Fruit fly (Drosophila melanogaster) whole organism, wandering third instar larva: ENCODE results near the gene Wdr59.
A peak's percentile ranks its signal among the peaks of the same experiment; 100 is the strongest.

Source experiments
- Abd-B ChIP-seq: fragments of >200 bp; optimal IDR thresholded peaks from 2 replicates; lab custom pipeline; 2017; ENCODE audit warnings: missing biosample characterization, missing genetic modification characterization
- CG32264 ChIP-seq: fragments of 200-800 bp; sonication (Bioruptor generic); optimal IDR thresholded peaks from 2 replicates; lab custom pipeline; 2016; ENCODE audit warnings: missing biosample characterization, missing genetic modification characterization
- CG9705 ChIP-seq: fragments of 200-800 bp; sonication (Bioruptor generic); optimal IDR thresholded peaks from 2 replicates; lab custom pipeline; 2018; ENCODE audit warnings: missing biosample characterization, mild to moderate bottlenecking, missing genetic modification characterization
- CrebA ChIP-seq: fragments of 200-800 bp; sonication (Bioruptor generic); optimal IDR thresholded peaks from 2 replicates; lab custom pipeline; 2016; ENCODE audit warnings: missing biosample characterization, mild to moderate bottlenecking, missing genetic modification characterization, borderline replicate concordance
- Dfd ChIP-seq: fragments of >200 bp; optimal IDR thresholded peaks from 2 replicates; lab custom pipeline; 2017; ENCODE audit warnings: missing biosample characterization, missing genetic modification characterization
- Dif ChIP-seq: fragments of 200-275, 200-300 bp; sonication (Bioruptor generic); optimal IDR thresholded peaks from 2 replicates; lab custom pipeline; 2018; ENCODE audit warnings: missing biosample characterization, missing genetic modification characterization; ENCODE audit not compliant: partially characterized antibody
- GATAd ChIP-seq: sonication (Bioruptor generic); optimal IDR thresholded peaks from 2 replicates; lab custom pipeline; 2016; ENCODE audit warnings: missing biosample characterization, missing genetic modification characterization
- HLH106 ChIP-seq: fragments of 200-800 bp; optimal IDR thresholded peaks from 3 replicates; lab custom pipeline; 2019; ENCODE audit warnings: missing biosample characterization, mild to moderate bottlenecking, missing genetic modification characterization, moderate library complexity
- Hnf4 ChIP-seq: fragments of 200-800 bp; sonication (Bioruptor generic); optimal IDR thresholded peaks from 2 replicates; lab custom pipeline; 2016; ENCODE audit warnings: missing biosample characterization, mild to moderate bottlenecking, missing genetic modification characterization
- Hr78 ChIP-seq: fragments of >200 bp; optimal IDR thresholded peaks from 2 replicates; lab custom pipeline; 2017; ENCODE audit warnings: missing biosample characterization, missing genetic modification characterization
- Hr83 ChIP-seq: fragments of 200-300 bp; sonication (Bioruptor generic); optimal IDR thresholded peaks from 2 replicates; lab custom pipeline; 2016; ENCODE audit warnings: missing biosample characterization, mild to moderate bottlenecking, missing genetic modification characterization, moderate library complexity; ENCODE audit not compliant: poor library complexity, severe bottlenecking
- Jra ChIP-seq: sonication (Bioruptor generic); optimal IDR thresholded peaks from 2 replicates; lab custom pipeline; 2016; ENCODE audit warnings: missing biosample characterization, missing genetic modification characterization
- Mio ChIP-seq: sonication (Bioruptor generic); optimal IDR thresholded peaks from 2 replicates; lab custom pipeline; 2016; ENCODE audit warnings: missing biosample characterization, missing genetic modification characterization
- Myc ChIP-seq: fragments of >200 bp; optimal IDR thresholded peaks from 2 replicates; lab custom pipeline; 2017
- N ChIP-seq: fragments of >200 bp; optimal IDR thresholded peaks from 2 replicates; lab custom pipeline; 2018; ENCODE audit warnings: missing biosample characterization, missing external identifiers, missing genetic modification characterization
- OdsH ChIP-seq: fragments of 200-800 bp; sonication (Bioruptor generic); optimal IDR thresholded peaks from 2 replicates; lab custom pipeline; 2016; ENCODE audit warnings: missing biosample characterization, mild to moderate bottlenecking, missing genetic modification characterization
- Rel ChIP-seq, 2 experiments: fragments of 200-800 bp; sonication (Bioruptor generic) in 1 of 2; optimal IDR thresholded peaks; 2 replicates in 1 of 2; 3 replicates in 1 of 2; lab custom pipeline; 2016 to 2019; ENCODE audit warnings: mild to moderate bottlenecking in 2 of 2, missing biosample characterization in 2 of 2, missing genetic modification characterization in 2 of 2, moderate library complexity in 1 of 2
- Sp1 ChIP-seq: fragments of 200-800 bp; sonication (Bioruptor generic); optimal IDR thresholded peaks from 3 replicates; lab custom pipeline; 2019; ENCODE audit warnings: missing biosample characterization, mild to moderate bottlenecking, missing genetic modification characterization, moderate library complexity
- Vsx2 ChIP-seq: fragments of 200-300, 225-300 bp; sonication (Bioruptor generic); optimal IDR thresholded peaks from 2 replicates; lab custom pipeline; 2018; ENCODE audit warnings: missing biosample characterization, missing genetic modification characterization; ENCODE audit not compliant: partially characterized antibody
- br ChIP-seq: fragments of 200-800 bp; sonication (Bioruptor generic); optimal IDR thresholded peaks from 2 replicates; lab custom pipeline; 2016; ENCODE audit warnings: missing biosample characterization, missing genetic modification characterization
- brk ChIP-seq: fragments of 200-800 bp; sonication (Bioruptor generic); optimal IDR thresholded peaks from 2 replicates; lab custom pipeline; 2016; ENCODE audit warnings: missing biosample characterization, mild to moderate bottlenecking, missing genetic modification characterization
- dl ChIP-seq, 2 experiments: fragments of 175-275, 200-275 bp in 1 of 2; fragments of 200-275 bp in 1 of 2; sonication (Bioruptor generic); optimal IDR thresholded peaks; lab custom pipeline; 2018; ENCODE audit warnings: mild to moderate bottlenecking in 2 of 2, missing biosample characterization in 2 of 2, missing genetic modification characterization in 2 of 2, moderate library complexity in 2 of 2; ENCODE audit not compliant: partially characterized antibody in 2 of 2, insufficient read depth in 1 of 2
- dmrt93B ChIP-seq: fragments of 200-800 bp; sonication (Bioruptor generic); optimal IDR thresholded peaks from 2 replicates; lab custom pipeline; 2018; ENCODE audit warnings: missing biosample characterization, mild to moderate bottlenecking, missing genetic modification characterization
- dsf ChIP-seq: sonication (Bioruptor generic); optimal IDR thresholded peaks from 2 replicates; lab custom pipeline; 2016; ENCODE audit warnings: missing biosample characterization, missing genetic modification characterization, borderline replicate concordance
- ey ChIP-seq: fragments of 200-800 bp; sonication (Bioruptor generic); optimal IDR thresholded peaks from 2 replicates; lab custom pipeline; 2016; ENCODE audit warnings: missing biosample characterization, missing genetic modification characterization
- foxo ChIP-seq, 2 experiments: fragments of 200-800 bp; sonication (Bioruptor generic); optimal IDR thresholded peaks; 2 replicates in 1 of 2; 3 replicates in 1 of 2; lab custom pipeline; 2016 to 2017; ENCODE audit warnings: missing biosample characterization in 2 of 2, missing genetic modification characterization in 2 of 2
- fru ChIP-seq: fragments of 200-800 bp; sonication (Bioruptor generic); optimal IDR thresholded peaks from 3 replicates; lab custom pipeline; 2016; ENCODE audit warnings: missing biosample characterization, mild to moderate bottlenecking, missing genetic modification characterization
- h ChIP-seq: fragments of 200-800 bp; sonication (Bioruptor generic); optimal IDR thresholded peaks from 3 replicates; lab custom pipeline; 2016; ENCODE audit warnings: missing biosample characterization, mild to moderate bottlenecking, missing genetic modification characterization
- jim ChIP-seq: fragments of 175-275, 200-325 bp; sonication (Bioruptor generic); optimal IDR thresholded peaks from 2 replicates; lab custom pipeline; 2016; ENCODE audit warnings: missing biosample characterization, mild to moderate bottlenecking, missing genetic modification characterization
- lola ChIP-seq: fragments of >200 bp; optimal IDR thresholded peaks from 2 replicates; lab custom pipeline; 2017; ENCODE audit warnings: missing biosample characterization, missing genetic modification characterization
- pan ChIP-seq: fragments of >200 bp; optimal IDR thresholded peaks from 2 replicates; lab custom pipeline; 2017
- psq ChIP-seq: fragments of 200-800 bp; sonication (Bioruptor generic); optimal IDR thresholded peaks from 3 replicates; lab custom pipeline; 2017; ENCODE audit warnings: missing biosample characterization, mild to moderate bottlenecking, missing genetic modification characterization, moderate library complexity
- rgr ChIP-seq: fragments of 200-800 bp; sonication (Bioruptor generic); optimal IDR thresholded peaks from 3 replicates; lab custom pipeline; 2016; ENCODE audit warnings: missing biosample characterization, mild to moderate bottlenecking, missing genetic modification characterization
- sage ChIP-seq: fragments of 200-800 bp; sonication (Bioruptor generic); optimal IDR thresholded peaks from 2 replicates; lab custom pipeline; 2016; ENCODE audit warnings: missing biosample characterization, mild to moderate bottlenecking, missing genetic modification characterization
- sv ChIP-seq: fragments of 200-800 bp; sonication (Bioruptor generic); optimal IDR thresholded peaks from 3 replicates; lab custom pipeline; 2016; ENCODE audit warnings: missing biosample characterization, missing genetic modification characterization
- tai ChIP-seq: sonication (Bioruptor generic); optimal IDR thresholded peaks from 2 replicates; lab custom pipeline; 2016; ENCODE audit warnings: missing biosample characterization, missing genetic modification characterization
- usp ChIP-seq: fragments of >200 bp; optimal IDR thresholded peaks from 2 replicates; lab custom pipeline; 2017; ENCODE audit warnings: missing biosample characterization, missing genetic modification characterization
- woc ChIP-seq: sonication (Bioruptor generic); optimal IDR thresholded peaks from 2 replicates; lab custom pipeline; 2016; ENCODE audit warnings: missing biosample characterization, mild to moderate bottlenecking, missing genetic modification characterization

The Wdr59 gene

dm6 chr2L:11069475-11069874, 21.8 kb upstream of the Wdr59 start (continued):
- TF ChIP-seq woc (GFP tag; lab: Kevin White, UChicago) (peak; percentile 37), foxo (GFP tag; optimal IDR thresholded peaks at IDR 0.05; lab: Kevin White, UChicago) (peak in 1 of 2 experiments; percentile 32), OdsH (GFP tag; lab: Kevin White, UChicago) (peak; percentile 55), Vsx2 (no peak)
- TF ChIP-seq, all 38 proteins: peak for 11

DNA sequence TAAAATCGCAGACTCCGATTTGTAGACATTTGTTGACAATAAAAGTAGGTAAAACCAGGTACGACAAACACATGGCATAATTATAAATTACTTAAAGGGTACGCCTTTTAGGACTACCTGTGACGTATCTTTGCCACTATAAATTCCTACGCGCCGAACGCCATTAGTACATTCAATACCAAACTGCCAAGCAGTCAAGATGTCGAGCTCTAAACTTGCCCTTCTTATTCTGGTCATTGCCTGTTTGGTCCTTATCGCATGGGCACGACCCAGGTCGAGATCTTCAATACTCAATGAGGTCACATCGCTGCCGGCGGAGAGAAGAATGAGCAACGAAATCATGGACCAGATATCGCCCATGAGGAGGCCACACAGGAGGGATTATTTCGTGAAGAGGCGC, 20.4 kb upstream of the Wdr59 start, which contains the start of gene CG14915:
CG14915 (plus strand) TSS at position 166 of the 400 bp plus-strand sequence.
- TF ChIP-seq usp (no peak), Mio (GFP tag; lab: Kevin White, UChicago) (no peak), dl (GFP tag; optimal IDR thresholded peaks at IDR 0.05; lab: Kevin White, UChicago; ENCODE audit: insufficient read depth in 1 of 2, partially characterized antibody in 2 of 2) (no peak), CG32264 (no peak), Dfd (no peak), HLH106 (tag; lab: Kevin White, UChicago) (no peak), jim (GFP tag; lab: Kevin White, UChicago) (no peak), CG9705 (GFP tag; lab: Kevin White, UChicago) (no peak), fru (GFP tag; lab: Kevin White, UChicago) (no peak), sage (GFP tag; lab: Kevin White, UChicago) (no peak), tai (GFP tag; lab: Kevin White, UChicago) (no peak), foxo (GFP tag; optimal IDR thresholded peaks at IDR 0.05; lab: Kevin White, UChicago) (no peak), Abd-B (no peak), Rel (GFP tag; optimal IDR thresholded peaks at IDR 0.05; lab: Kevin White, UChicago) (no peak), Rel (tag; optimal IDR thresholded peaks at IDR 0.05; lab: Kevin White, UChicago) (no peak), Jra (GFP tag; lab: Kevin White, UChicago) (no peak), Hr78 (GFP tag; lab: Kevin White, UChicago) (no peak), woc (GFP tag; lab: Kevin White, UChicago) (no peak), lola (GFP tag; lab: Kevin White, UChicago) (no peak), h (GFP tag; lab: Kevin White, UChicago) (no peak), Vsx2 (no peak)

DNA sequence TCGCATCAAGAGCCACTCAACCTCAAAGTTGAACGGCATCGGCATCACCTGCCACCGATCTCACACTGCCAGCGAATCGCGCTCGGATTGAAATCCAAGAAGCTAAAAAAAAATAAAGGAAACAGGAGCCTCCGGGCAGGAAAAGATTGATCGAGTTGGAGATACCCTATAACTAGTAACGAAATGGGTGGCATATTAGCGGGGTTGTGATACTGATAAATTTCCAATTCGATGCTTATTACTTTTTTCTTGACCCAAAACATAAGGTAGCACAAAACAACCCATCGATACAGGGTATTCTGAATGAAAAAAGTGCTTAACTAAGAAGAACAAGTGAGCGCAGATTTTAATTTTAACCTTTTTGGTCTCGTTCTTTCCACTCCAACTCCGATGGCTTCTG, 19.0 kb upstream of the Wdr59 start:
- TF ChIP-seq ey (GFP tag; lab: Kevin White, UChicago) (peak; percentile 84), dsf (GFP tag; lab: Kevin White, UChicago) (no peak), CG9705 (GFP tag; lab: Kevin White, UChicago) (no peak), N (no peak), tai (GFP tag; lab: Kevin White, UChicago) (no peak), Hr78 (GFP tag; lab: Kevin White, UChicago) (no peak), OdsH (GFP tag; lab: Kevin White, UChicago) (peak; percentile 70), CG32264 (no peak), dl (GFP tag; optimal IDR thresholded peaks at IDR 0.05; lab: Kevin White, UChicago; ENCODE audit: insufficient read depth in 1 of 2, partially characterized antibody in 2 of 2) (no peak), Hr83 (GFP tag; lab: Kevin White, UChicago) (no peak), HLH106 (tag; lab: Kevin White, UChicago) (peak; percentile 65), Vsx2 (no peak), jim (GFP tag; lab: Kevin White, UChicago) (no peak), Myc (lab: Kevin White, UChicago) (no peak), woc (GFP tag; lab: Kevin White, UChicago) (peak; percentile 88), br (peak; percentile 80), psq (GFP tag; lab: Kevin White, UChicago) (peak; percentile 74), Hnf4 (GFP tag; lab: Kevin White, UChicago) (peak; percentile 64), foxo (GFP tag; optimal IDR thresholded peaks at IDR 0.05; lab: Kevin White, UChicago) (peak in 1 of 2 experiments; percentile 75), sv (GFP tag; lab: Kevin White, UChicago) (no peak), Mio (GFP tag; lab: Kevin White, UChicago) (no peak), pan (lab: Kevin White, UChicago) (no peak), Sp1 (GFP tag; lab: Kevin White, UChicago) (peak; percentile 69), fru (GFP tag; lab: Kevin White, UChicago) (peak; percentile 79), sage (GFP tag; lab: Kevin White, UChicago) (peak; percentile 47), h (GFP tag; lab: Kevin White, UChicago) (peak; percentile 85), Dfd (no peak), dmrt93B (peak; percentile 48), CrebA (GFP tag; lab: Kevin White, UChicago) (peak; percentile 20), Abd-B (no peak), GATAd (GFP tag; lab: Kevin White, UChicago) (no peak), brk (no peak), usp (no peak), rgr (GFP tag; lab: Kevin White, UChicago) (peak; percentile 73), Rel (GFP tag; optimal IDR thresholded peaks at IDR 0.05; lab: Kevin White, UChicago) (no peak), Rel (tag; optimal IDR thresholded peaks at IDR 0.05; lab: Kevin White, UChicago) (no peak), Dif (GFP tag; lab: Kevin White, UChicago) (no peak), lola (GFP tag; lab: Kevin White, UChicago) (no peak), Jra (GFP tag; lab: Kevin White, UChicago) (no peak)
